Fruit fly (Drosophila melanogaster) whole organism, prepupa: ENCODE results near the gene CG34300.

Experiments used
- Blimp-1 ChIP-seq: fragments of 200-800 bp; sonication (Bioruptor generic); optimal IDR thresholded peaks from 3 replicates; lab custom pipeline; 2017; ENCODE audit warnings: missing biosample characterization, missing genetic modification characterization, mild to moderate bottlenecking, moderate library complexity, missing genetic modification reagents
- CG10631 ChIP-seq: fragments of 200-800 bp; sonication (Bioruptor generic); optimal IDR thresholded peaks from 2 replicates; lab custom pipeline; 2016; ENCODE audit warnings: missing biosample characterization, missing genetic modification characterization
- CG10669 ChIP-seq: fragments of 200-800 bp; sonication (Bioruptor generic); optimal IDR thresholded peaks from 3 replicates; lab custom pipeline; 2018; ENCODE audit warnings: missing biosample characterization, mild to moderate bottlenecking, missing genetic modification characterization, moderate library complexity
- CG11762 ChIP-seq: fragments of 200-800 bp; sonication (Bioruptor generic); optimal IDR thresholded peaks from 3 replicates; lab custom pipeline; 2016; ENCODE audit warnings: missing biosample characterization, missing genetic modification characterization; ENCODE audit not compliant: insufficient read depth
- CG15336 ChIP-seq: fragments of 200-800 bp; sonication (Bioruptor generic); IDR thresholded peaks from 2 replicates; pipeline ENCODE4 v1.3.6; 2022; ENCODE audit warnings: missing biosample characterization, missing genetic modification characterization
- CG16779 ChIP-seq: fragments of 200-800 bp; sonication (Bioruptor generic); optimal IDR thresholded peaks from 3 replicates; lab custom pipeline; 2017; ENCODE audit warnings: missing biosample characterization, mild to moderate bottlenecking, missing genetic modification characterization
- CG3032 ChIP-seq: fragments of 200-800 bp; optimal IDR thresholded peaks from 2 replicates; lab custom pipeline; 2019; ENCODE audit warnings: missing biosample characterization, mild to moderate bottlenecking, missing genetic modification characterization, moderate library complexity
- CG31627 ChIP-seq: fragments of 200-800 bp; sonication (Bioruptor generic); optimal IDR thresholded peaks from 3 replicates; lab custom pipeline; 2016; ENCODE audit warnings: missing biosample characterization, missing genetic modification characterization
- CG32006 ChIP-seq: fragments of 200-800 bp; sonication (Bioruptor generic); optimal IDR thresholded peaks from 3 replicates; lab custom pipeline; 2017; ENCODE audit warnings: missing biosample characterization, mild to moderate bottlenecking, missing genetic modification characterization
- CG3919 ChIP-seq: fragments of 200-800 bp; sonication (Bioruptor generic); optimal IDR thresholded peaks from 3 replicates; lab custom pipeline; 2016; ENCODE audit warnings: missing biosample characterization, missing genetic modification characterization
- CG4318 ChIP-seq: fragments of 200-800 bp; sonication (Bioruptor generic); optimal IDR thresholded peaks from 3 replicates; lab custom pipeline; 2017; ENCODE audit warnings: missing biosample characterization, mild to moderate bottlenecking, missing genetic modification characterization
- CG6163 ChIP-seq: fragments of 200-800 bp; sonication (Bioruptor generic); IDR thresholded peaks from 3 replicates; pipeline ENCODE4 v1.3.6; 2022; ENCODE audit warnings: missing biosample characterization, missing genetic modification characterization
- CG6276 ChIP-seq: fragments of 200-800 bp; sonication (Bioruptor generic); optimal IDR thresholded peaks from 2 replicates; lab custom pipeline; 2017; ENCODE audit warnings: missing biosample characterization, mild to moderate bottlenecking, missing genetic modification characterization
- CG6792 ChIP-seq: fragments of 200-800 bp; sonication (Bioruptor generic); optimal IDR thresholded peaks from 3 replicates; lab custom pipeline; 2016; ENCODE audit warnings: missing biosample characterization, missing genetic modification characterization
- CG6854 ChIP-seq: fragments of 200-800 bp; sonication (Bioruptor generic); optimal IDR thresholded peaks from 2 replicates; lab custom pipeline; 2017; ENCODE audit warnings: missing biosample characterization, mild to moderate bottlenecking, missing genetic modification characterization
- CG7368 ChIP-seq: fragments of 200-800 bp; sonication (Bioruptor generic); optimal IDR thresholded peaks from 3 replicates; lab custom pipeline; 2016; ENCODE audit warnings: missing biosample characterization, missing genetic modification characterization
- CG8319 ChIP-seq: fragments of 200-800 bp; sonication (Bioruptor generic); optimal IDR thresholded peaks from 3 replicates; lab custom pipeline; 2016; ENCODE audit warnings: missing biosample characterization, missing genetic modification characterization
- Eip78C ChIP-seq: fragments of 200-800 bp; sonication (Bioruptor generic); peaks from one replicate; lab custom pipeline; 2016; ENCODE audit warnings: missing biosample characterization, missing genetic modification characterization
- Eip93F ChIP-seq: fragments of 200-800 bp; sonication (Bioruptor generic); optimal IDR thresholded peaks from 2 replicates; lab custom pipeline; 2016; ENCODE audit warnings: missing biosample characterization, mild to moderate bottlenecking, missing genetic modification characterization
- Ets21C ChIP-seq: fragments of 200-800 bp; sonication (Bioruptor generic); optimal IDR thresholded peaks from 3 replicates; lab custom pipeline; 2016; ENCODE audit warnings: missing biosample characterization, missing genetic modification characterization
- Ets96B ChIP-seq: fragments of 200-800 bp; optimal IDR thresholded peaks from 2 replicates; lab custom pipeline; 2019; ENCODE audit warnings: missing biosample characterization, mild to moderate bottlenecking, missing genetic modification characterization, moderate library complexity
- Gug ChIP-seq: fragments of 200-800 bp; sonication (Bioruptor generic); IDR thresholded peaks from 2 replicates; pipeline ENCODE4 v1.3.6; 2022; ENCODE audit warnings: missing biosample characterization, missing genetic modification characterization
- Hr38 ChIP-seq: sonication (Bioruptor generic); optimal IDR thresholded peaks from 2 replicates; lab custom pipeline; 2016; ENCODE audit warnings: missing biosample characterization, missing genetic modification characterization
- Hr39 ChIP-seq: fragments of 200-800 bp; sonication (Bioruptor generic); optimal IDR thresholded peaks from 2 replicates; lab custom pipeline; 2016; ENCODE audit warnings: missing biosample characterization, missing genetic modification characterization
- Hr4 ChIP-seq: fragments of 200-800 bp; sonication (Bioruptor generic); optimal IDR thresholded peaks from 3 replicates; lab custom pipeline; 2016; ENCODE audit warnings: missing biosample characterization, missing genetic modification characterization
- Lpt ChIP-seq: fragments of 200-800 bp; sonication (Bioruptor generic); optimal IDR thresholded peaks from 3 replicates; lab custom pipeline; 2016; ENCODE audit warnings: missing biosample characterization, missing genetic modification characterization
- Met ChIP-seq: fragments of 200-800 bp; sonication (Bioruptor generic); optimal IDR thresholded peaks from 3 replicates; lab custom pipeline; 2016; ENCODE audit warnings: missing biosample characterization, missing genetic modification characterization
- OdsH ChIP-seq: fragments of 200-800 bp; sonication (Bioruptor generic); optimal IDR thresholded peaks from 3 replicates; lab custom pipeline; 2016; ENCODE audit warnings: missing biosample characterization, missing genetic modification characterization
- Smox ChIP-seq: fragments of 200-800 bp; sonication (Bioruptor generic); optimal IDR thresholded peaks from 3 replicates; lab custom pipeline; 2016; ENCODE audit warnings: missing biosample characterization, missing genetic modification characterization
- Sox102F ChIP-seq: fragments of 200-800 bp; sonication (Bioruptor generic); optimal IDR thresholded peaks from 2 replicates; lab custom pipeline; 2016; ENCODE audit warnings: missing biosample characterization, mild to moderate bottlenecking, missing genetic modification characterization
- Sox14 ChIP-seq: fragments of 200-800 bp; sonication (Bioruptor generic); optimal IDR thresholded peaks from 3 replicates; lab custom pipeline; 2016; ENCODE audit warnings: missing biosample characterization, missing genetic modification characterization
- Sox15 ChIP-seq: fragments of 200-800 bp; sonication (Bioruptor generic); optimal IDR thresholded peaks from 3 replicates; lab custom pipeline; 2016; ENCODE audit warnings: missing biosample characterization, missing genetic modification characterization
- achi ChIP-seq: fragments of 200-800 bp; sonication (Bioruptor generic); optimal IDR thresholded peaks from 3 replicates; lab custom pipeline; 2016; ENCODE audit warnings: missing biosample characterization, missing genetic modification characterization
- acj6 ChIP-seq: fragments of 200-800 bp; sonication (Bioruptor generic); optimal IDR thresholded peaks from 3 replicates; lab custom pipeline; 2016; ENCODE audit warnings: missing biosample characterization, missing genetic modification characterization
- cyc ChIP-seq: fragments of 200-800 bp; sonication (Bioruptor generic); optimal IDR thresholded peaks from 3 replicates; lab custom pipeline; 2016; ENCODE audit warnings: missing biosample characterization, missing genetic modification characterization
- dac ChIP-seq: fragments of 200-800 bp; sonication (Bioruptor generic); optimal IDR thresholded peaks from 2 replicates; lab custom pipeline; 2017; ENCODE audit warnings: missing biosample characterization, mild to moderate bottlenecking, missing genetic modification characterization
- dsx ChIP-seq: fragments of 200-800 bp; optimal IDR thresholded peaks from 3 replicates; lab custom pipeline; 2019; ENCODE audit warnings: missing biosample characterization, mild to moderate bottlenecking, missing genetic modification characterization, moderate library complexity; ENCODE audit not compliant: poor library complexity, severe bottlenecking
- eg ChIP-seq: fragments of 200-800 bp; sonication (Bioruptor generic); IDR thresholded peaks from 3 replicates; pipeline ENCODE4 v1.3.6; 2022; ENCODE audit warnings: missing biosample characterization, missing genetic modification characterization
- esn ChIP-seq: fragments of 200-800 bp; sonication (Bioruptor generic); optimal IDR thresholded peaks from 2 replicates; lab custom pipeline; 2016; ENCODE audit warnings: missing biosample characterization, mild to moderate bottlenecking, missing genetic modification characterization, moderate library complexity
- fd59A ChIP-seq: fragments of 200-800 bp; sonication (Bioruptor generic); optimal IDR thresholded peaks from 2 replicates; lab custom pipeline; 2017; ENCODE audit warnings: missing biosample characterization, mild to moderate bottlenecking, missing genetic modification characterization, missing genetic modification reagents
- fd85E ChIP-seq: fragments of 200-800 bp; sonication (Bioruptor generic); optimal IDR thresholded peaks from 3 replicates; lab custom pipeline; 2016; ENCODE audit warnings: missing biosample characterization, missing genetic modification characterization
- fkh ChIP-seq: fragments of 200-800 bp; sonication (Bioruptor generic); optimal IDR thresholded peaks from 3 replicates; lab custom pipeline; 2017; ENCODE audit warnings: missing biosample characterization, mild to moderate bottlenecking, missing genetic modification characterization, moderate library complexity
- lz ChIP-seq: fragments of 200-800 bp; sonication (Bioruptor generic); optimal IDR thresholded peaks from 3 replicates; lab custom pipeline; 2016; ENCODE audit warnings: missing biosample characterization, missing genetic modification characterization
- net ChIP-seq: fragments of 200-800 bp; sonication (Bioruptor generic); optimal IDR thresholded peaks from 3 replicates; lab custom pipeline; 2016; ENCODE audit warnings: missing biosample characterization, missing genetic modification characterization
- salr ChIP-seq, 2 experiments: fragments of 200-800 bp; sonication (Bioruptor generic); optimal IDR thresholded peaks; 3 replicates each; lab custom pipeline; 2016 to 2018; ENCODE audit warnings: missing biosample characterization in 2 of 2, missing genetic modification characterization in 2 of 2, mild to moderate bottlenecking in 1 of 2
- spab ChIP-seq: fragments of 200-800 bp; sonication (Bioruptor generic); optimal IDR thresholded peaks from 2 replicates; lab custom pipeline; 2017; ENCODE audit warnings: missing biosample characterization, mild to moderate bottlenecking, missing genetic modification characterization, missing genetic modification reagents
- ss ChIP-seq, 2 experiments: fragments of 200-800 bp; sonication (Bioruptor generic); optimal IDR thresholded peaks; 2 replicates in 1 of 2; 3 replicates in 1 of 2; lab custom pipeline; 2017 to 2018; ENCODE audit warnings: mild to moderate bottlenecking in 2 of 2, missing biosample characterization in 2 of 2, missing genetic modification characterization in 2 of 2, moderate library complexity in 1 of 2
- svp ChIP-seq: fragments of 200-800 bp; sonication (Bioruptor generic); peaks from one replicate; lab custom pipeline; 2016; ENCODE audit warnings: missing biosample characterization, missing genetic modification characterization

The CG34300 gene

DNA sequence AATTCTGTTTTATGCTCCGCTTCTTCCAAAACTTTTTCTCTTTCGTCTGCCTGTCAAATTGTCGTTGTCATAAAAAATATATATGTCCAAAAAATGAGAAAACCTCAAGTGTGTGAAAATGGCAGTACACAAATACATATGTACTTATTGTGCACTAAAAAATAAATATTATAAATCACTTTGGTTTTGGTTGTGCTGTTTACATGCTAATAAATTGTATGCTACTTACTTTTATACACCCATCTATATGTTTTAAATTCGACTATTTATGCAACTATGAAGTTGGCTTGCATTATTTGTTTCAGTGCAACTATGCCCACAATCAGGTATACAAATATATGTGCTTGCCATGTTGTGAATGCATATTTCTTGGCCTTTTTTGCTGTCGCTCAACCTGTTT, 48.9 kb downstream of the CG34300 start (continued):
- TF ChIP-seq CG31627 (GFP tag; lab: Kevin White, UChicago) (peak; percentile 76), Hr39 (GFP tag; lab: Kevin White, UChicago) (peak; percentile 79), Lpt (GFP tag; lab: Kevin White, UChicago) (peak; percentile 24), dac (no peak), fd59A (GFP tag; lab: Kevin White, UChicago) (peak; percentile 71), CG6854 (GFP tag; lab: Kevin White, UChicago) (no peak), esn (peak; percentile 95), lz (GFP tag; lab: Kevin White, UChicago) (peak; percentile 92), CG6276 (no peak), CG11762 (peak; percentile 56), CG10631 (peak; percentile 85), Sox15 (peak; percentile 68), OdsH (peak; percentile 83), acj6 (peak; percentile 86), achi (GFP tag; lab: Kevin White, UChicago) (peak; percentile 68), CG7368 (GFP tag; lab: Kevin White, UChicago) (peak; percentile 83)
- TF ChIP-seq, all 60 proteins: peak for 52

DNA sequence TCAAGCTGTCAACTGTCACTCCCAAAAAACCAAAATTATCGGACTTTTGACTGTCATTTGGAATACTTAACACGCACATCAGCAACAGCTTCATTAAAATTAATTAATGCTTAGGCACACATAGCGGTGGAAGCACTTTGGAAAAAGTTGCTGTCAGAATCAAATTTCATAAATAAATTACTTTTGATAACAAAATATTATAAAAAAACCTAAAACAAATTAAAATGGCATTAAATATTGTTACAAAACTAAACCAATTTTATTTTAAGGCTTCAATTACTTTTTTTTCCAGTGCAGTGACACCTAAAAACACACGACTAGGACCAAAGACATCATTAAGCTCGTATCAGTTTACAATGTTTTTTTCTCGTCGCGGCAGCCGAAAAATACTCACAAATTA, 50.2 kb downstream of the CG34300 start:
- TF ChIP-seq Sox15 (peak; percentile 21), dsx (GFP tag; lab: Kevin White, UChicago) (no peak), Met (peak; percentile 65), Hr39 (GFP tag; lab: Kevin White, UChicago) (peak; percentile 29), CG15336 (GFP tag; lab: Robert Waterston, UW) (peak; percentile 44; the same call in 1 of the 2 replicates), CG10631 (peak; percentile 43), spab (GFP tag; lab: Kevin White, UChicago) (peak; percentile 57), CG6792 (GFP tag; lab: Kevin White, UChicago) (no peak), CG6276 (no peak), ss (GFP tag; optimal IDR thresholded peaks at IDR 0.05; lab: Kevin White, UChicago) (peak in 1 of 2 experiments; percentile 2), fkh (no peak), Blimp-1 (GFP tag; lab: Kevin White, UChicago) (no peak), net (peak; percentile 21), CG7368 (GFP tag; lab: Kevin White, UChicago) (peak; percentile 2), lz (GFP tag; lab: Kevin White, UChicago) (peak; percentile 37), Gug (GFP tag; lab: Robert Waterston, UW) (peak; percentile 41; the same call in 1 of the 2 replicates), CG16779 (no peak), Sox14 (GFP tag; lab: Kevin White, UChicago) (peak; percentile 37), CG11762 (no peak), fd85E (GFP tag; lab: Kevin White, UChicago) (no peak), CG4318 (GFP tag; lab: Kevin White, UChicago) (no peak), CG32006 (GFP tag; lab: Kevin White, UChicago) (peak; percentile 49), salr (GFP tag; optimal IDR thresholded peaks at IDR 0.05; lab: Kevin White, UChicago) (peak in 1 of 2 experiments; percentile 71), OdsH (peak; percentile 64), Eip93F (GFP tag; lab: Kevin White, UChicago) (no peak), dac (no peak), Sox102F (GFP tag; lab: Kevin White, UChicago) (peak; percentile 38), acj6 (peak; percentile 59), Smox (GFP tag; lab: Kevin White, UChicago) (peak; percentile 58), CG3032 (tag; lab: Kevin White, UChicago) (peak; percentile 59), CG3919 (GFP tag; lab: Kevin White, UChicago) (peak; percentile 67), CG31627 (GFP tag; lab: Kevin White, UChicago) (peak; percentile 20), Hr4 (GFP tag; lab: Kevin White, UChicago) (peak; percentile 31), eg (GFP tag; lab: Robert Waterston, UW) (peak; percentile 59), cyc (peak; percentile 32), CG8319 (peak; percentile 14), Ets21C (GFP tag; lab: Kevin White, UChicago) (peak; percentile 17), svp (GFP tag; lab: Kevin White, UChicago) (peak; percentile 51), Hr38 (GFP tag; lab: Kevin White, UChicago) (no peak), Ets96B (tag; lab: Kevin White, UChicago) (peak; percentile 45), CG10669 (peak; percentile 56), CG6163 (GFP tag; lab: Robert Waterston, UW) (peak; percentile 68), esn (peak; percentile 65), Eip78C (GFP tag; lab: Kevin White, UChicago) (peak; percentile 93)
